Worm (Caenorhabditis elegans): Measurements from ENCODE around the gene alg-3.

Gene alg-3

DNA sequence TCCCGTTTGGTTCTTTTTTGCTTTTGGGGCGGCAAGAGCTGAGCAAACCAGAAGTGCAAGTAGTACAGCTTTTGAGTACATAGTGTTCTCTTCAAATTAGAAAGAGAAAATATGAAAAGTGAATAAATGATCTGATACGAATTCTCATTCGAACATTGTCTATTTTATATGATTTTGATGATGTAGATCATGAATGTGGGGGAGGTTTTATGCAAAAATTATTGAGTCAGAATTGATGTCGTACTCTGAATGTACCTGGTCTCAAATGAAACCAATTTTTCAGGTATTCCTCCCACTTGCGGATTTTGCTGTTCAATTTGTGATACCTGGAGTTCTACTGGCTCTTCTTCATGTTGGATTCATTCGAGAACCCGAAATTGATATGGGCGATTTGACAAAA lies 36.2 kb downstream of the alg-3 start, which contains the start of gene K01A6.4:
Gene K01A6.4 (minus strand): TSS at position 101 of the 400 bp plus-strand sequence.
- TF ChIP-seq hnd-1 (tag; optimal IDR thresholded peaks at IDR 0.05) (no peak), tbx-37 (GFP tag; conservative IDR thresholded peaks at IDR 0.05) (no peak), hmbx-1 (tag; optimal IDR thresholded peaks at IDR 0.05) (no peak), hmg-4 (GFP tag; optimal IDR thresholded peaks at IDR 0.05) (no peak), ets-7 (tag; optimal IDR thresholded peaks at IDR 0.05) (no peak), sea-1 (GFP tag; conservative IDR thresholded peaks at IDR 0.05) (no peak), ama-1 (optimal IDR thresholded peaks at IDR 0.05) (no peak), ceh-13 (GFP tag; optimal IDR thresholded peaks at IDR 0.05) (no peak), F13C5.2 (tag; optimal IDR thresholded peaks at IDR 0.05) (no peak)

ce11 chrIV:11742406-11742805 lies 38.4 kb downstream of the alg-3 start, which contains the start of gene K01A6.5:
K01A6.5 (plus strand) TSS chrIV:11742706.
- TF ChIP-seq hmg-4 (GFP tag; optimal IDR thresholded peaks at IDR 0.05) = no peak
- no peak for TF ChIP-seq tra-4 (tag; optimal IDR thresholded peaks at IDR 0.05)
- TF ChIP-seq F13C5.2 (tag; optimal IDR thresholded peaks at IDR 0.05) = no peak
- no peak for TF ChIP-seq ceh-13 (GFP tag; optimal IDR thresholded peaks at IDR 0.05)
- TF ChIP-seq ets-7 (tag; optimal IDR thresholded peaks at IDR 0.05) = no peak
- no peak for TF ChIP-seq hnd-1 (tag; optimal IDR thresholded peaks at IDR 0.05)

- no peak for TF ChIP-seq pes-1 (GFP tag; IDR thresholded peaks at IDR 0.05)
- no peak for TF ChIP-seq B0310.2 (tag; optimal IDR thresholded peaks at IDR 0.05)
- TF ChIP-seq tbx-11 (GFP tag; IDR thresholded peaks at IDR 0.05) = no peak
Observed at ce11 chrIV:11743813-11744212, 39.8 kb downstream of the alg-3 start.

DNA sequence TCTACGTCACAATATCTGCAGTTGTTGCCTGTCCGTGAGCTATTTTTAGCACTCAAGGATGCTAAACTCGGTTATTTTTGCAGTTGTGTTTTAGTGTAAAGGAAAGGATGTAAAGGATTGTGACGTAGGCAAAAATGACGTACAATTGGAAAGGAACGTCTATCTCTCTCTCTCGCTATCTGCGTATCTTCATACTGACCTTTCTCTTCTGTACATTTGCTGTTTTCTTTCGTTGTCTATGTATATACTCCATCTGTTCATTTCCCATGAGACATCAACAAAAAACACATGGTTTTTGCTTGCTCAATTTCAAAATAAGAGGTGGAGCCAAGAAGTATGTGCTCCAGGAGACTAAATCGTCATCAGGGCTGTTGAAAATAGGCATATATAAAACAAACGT lies 40.2 kb downstream of the alg-3 start:
- no peak for TF ChIP-seq ceh-13 (GFP tag; optimal IDR thresholded peaks at IDR 0.05)
- no peak for TF ChIP-seq scrt-1 (GFP tag; IDR thresholded peaks at IDR 0.05)
- TF ChIP-seq ama-1 (optimal IDR thresholded peaks at IDR 0.05) = no peak
- TF ChIP-seq F13C5.2 (tag; optimal IDR thresholded peaks at IDR 0.05) = no peak
- no peak for TF ChIP-seq tbx-11 (GFP tag; IDR thresholded peaks at IDR 0.05)
- TF ChIP-seq ets-7 (tag; optimal IDR thresholded peaks at IDR 0.05) = no peak

ce11 chrIV:11745340-11745739 lies 41.3 kb downstream of the alg-3 start, which contains the start of gene gem-4:
gem-4 (plus strand) TSS chrIV:11745640.
- TF ChIP-seq tbx-37 (GFP tag; conservative IDR thresholded peaks at IDR 0.05) (no peak), ets-7 (tag; optimal IDR thresholded peaks at IDR 0.05) (no peak)

DNA sequence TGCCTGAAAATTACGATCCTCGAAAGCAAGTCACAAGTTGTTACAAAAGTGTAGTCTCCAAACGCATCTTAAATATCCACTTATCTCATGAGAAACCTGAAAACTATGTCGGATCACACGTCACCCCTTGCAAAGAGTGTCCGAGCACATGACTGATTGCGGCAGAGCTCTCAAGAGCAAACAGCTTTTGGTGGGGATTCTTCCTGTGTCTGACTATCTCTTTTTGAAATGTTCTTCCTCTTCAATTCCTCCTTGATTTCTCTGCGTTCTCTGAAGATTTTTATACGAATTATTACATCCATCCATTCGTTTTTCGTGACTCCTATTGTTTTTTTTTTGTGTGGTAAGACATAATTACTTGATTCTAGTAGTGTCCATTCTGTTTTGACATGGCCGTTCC lies 44.8 kb downstream of the alg-3 start, which contains the start of gene T12A7.6:
Gene T12A7.6 (plus strand): TSS at position 369 of the 400 bp plus-strand sequence.
- TF ChIP-seq pes-1 (GFP tag; IDR thresholded peaks at IDR 0.05) (no peak), F13C5.2 (tag; optimal IDR thresholded peaks at IDR 0.05) (no peak), B0310.2 (tag; optimal IDR thresholded peaks at IDR 0.05) (no peak)

ce11 chrIV:11754328-11754727 lies 50.3 kb downstream of the alg-3 start, which contains the start of gene scl-18:
scl-18 (minus strand) TSS chrIV:11754428.
- TF ChIP-seq pes-1 (GFP tag; IDR thresholded peaks at IDR 0.05) = no peak
- TF ChIP-seq ceh-36 (tag; optimal IDR thresholded peaks at IDR 0.05) = no peak
- TF ChIP-seq F13C5.2 (tag; optimal IDR thresholded peaks at IDR 0.05) = no peak
- TF ChIP-seq hmg-4 (GFP tag; optimal IDR thresholded peaks at IDR 0.05) = no peak
- no peak for TF ChIP-seq flt-1 (GFP tag; IDR thresholded peaks at IDR 0.05)
- no peak for TF ChIP-seq hnd-1 (tag; optimal IDR thresholded peaks at IDR 0.05)
- no peak for TF ChIP-seq B0310.2 (tag; optimal IDR thresholded peaks at IDR 0.05)
- TF ChIP-seq scrt-1 (GFP tag; IDR thresholded peaks at IDR 0.05) = no peak
- TF ChIP-seq aly-1 (tag; optimal IDR thresholded peaks at IDR 0.05) = no peak
- TF ChIP-seq sea-1 (GFP tag; conservative IDR thresholded peaks at IDR 0.05) = no peak
- no peak for TF ChIP-seq tra-4 (tag; optimal IDR thresholded peaks at IDR 0.05)
- no peak for TF ChIP-seq ets-7 (tag; optimal IDR thresholded peaks at IDR 0.05)
- no peak for TF ChIP-seq hmbx-1 (tag; optimal IDR thresholded peaks at IDR 0.05)

DNA sequence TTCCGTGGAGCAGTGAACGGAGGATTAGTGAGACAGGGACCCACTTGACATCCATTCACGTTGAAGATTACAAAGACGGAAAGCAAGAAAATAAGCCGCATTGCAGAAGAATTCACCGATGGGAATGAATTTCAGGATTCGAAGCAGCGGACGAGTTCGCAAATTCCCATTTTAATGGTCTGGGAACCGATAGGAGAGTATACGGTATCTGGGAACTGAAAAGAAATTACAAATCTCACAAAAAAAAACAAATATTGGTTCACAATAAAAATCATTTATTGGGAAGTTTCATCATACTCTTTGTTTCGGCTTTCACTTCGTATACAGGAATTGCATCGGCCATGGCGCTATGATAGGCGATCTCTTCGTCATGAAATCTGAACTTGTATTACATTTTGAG lies 51.0 kb downstream of the alg-3 start, which contains the start of gene T12A7.10:
Gene T12A7.10 (minus strand): TSS at position 101 of the 400 bp plus-strand sequence.
- no peak for TF ChIP-seq hmbx-1 (tag; optimal IDR thresholded peaks at IDR 0.05)
- TF ChIP-seq hmg-4 (GFP tag; optimal IDR thresholded peaks at IDR 0.05) = no peak
- no peak for TF ChIP-seq tbx-11 (GFP tag; IDR thresholded peaks at IDR 0.05)
- no peak for TF ChIP-seq ets-7 (tag; optimal IDR thresholded peaks at IDR 0.05)
- no peak for TF ChIP-seq F13C5.2 (tag; optimal IDR thresholded peaks at IDR 0.05)
- TF ChIP-seq flt-1 (GFP tag; IDR thresholded peaks at IDR 0.05) = no peak
- no peak for TF ChIP-seq ceh-13 (GFP tag; optimal IDR thresholded peaks at IDR 0.05)
- no peak for TF ChIP-seq aly-1 (tag; optimal IDR thresholded peaks at IDR 0.05)
- no peak for TF ChIP-seq hnd-1 (tag; optimal IDR thresholded peaks at IDR 0.05)
- no peak for TF ChIP-seq pes-1 (GFP tag; IDR thresholded peaks at IDR 0.05)

DNA sequence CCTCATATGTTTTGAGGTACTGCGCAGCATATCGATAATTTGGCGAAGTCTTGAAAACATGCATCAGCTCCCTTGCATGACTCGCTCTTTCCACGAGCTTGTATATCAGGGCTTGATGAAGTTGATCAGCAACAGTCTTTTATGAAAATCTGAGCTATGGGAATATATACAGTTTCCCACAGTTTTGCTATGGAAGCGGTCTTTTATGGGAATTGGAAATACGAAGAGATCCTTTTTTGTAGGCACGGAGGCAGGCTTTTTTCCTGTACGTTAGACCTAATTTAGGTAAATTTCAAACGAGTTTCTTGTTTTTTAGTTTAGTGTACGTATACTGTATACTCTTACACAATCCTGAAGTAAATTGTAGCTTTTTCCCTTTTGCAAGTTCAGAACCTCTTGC lies 51.9 kb downstream of the alg-3 start, which contains the start of gene T12A7.9:
Gene T12A7.9 (minus strand): TSS at position 101 of the 400 bp plus-strand sequence.
- TF ChIP-seq hmg-4 (GFP tag; optimal IDR thresholded peaks at IDR 0.05) (no peak), pes-1 (GFP tag; IDR thresholded peaks at IDR 0.05) (no peak), tbx-37 (GFP tag; conservative IDR thresholded peaks at IDR 0.05) (no peak), aly-1 (tag; optimal IDR thresholded peaks at IDR 0.05) (no peak), F13C5.2 (tag; optimal IDR thresholded peaks at IDR 0.05) (no peak), ceh-36 (tag; optimal IDR thresholded peaks at IDR 0.05) (no peak), tra-4 (tag; optimal IDR thresholded peaks at IDR 0.05) (no peak), ama-1 (optimal IDR thresholded peaks at IDR 0.05) (no peak), B0310.2 (tag; optimal IDR thresholded peaks at IDR 0.05) (no peak), hnd-1 (tag; optimal IDR thresholded peaks at IDR 0.05) (no peak)
